Fruit fly (Drosophila melanogaster) whole organism, embryonic: Measurements from ENCODE around the gene nompC.

Experiments used
- B-H1 ChIP-seq: fragments of 200-800 bp; sonication (Bioruptor generic); IDR thresholded peaks from 3 replicates; pipeline ENCODE4 v1.3.6; 2022; ENCODE audit warnings: missing biosample characterization, missing genetic modification characterization
- Blimp-1 ChIP-seq: fragments of 200-800 bp; sonication (Bioruptor generic); optimal IDR thresholded peaks from 3 replicates; lab custom pipeline; 2018; ENCODE audit warnings: missing biosample characterization, missing genetic modification characterization, mild to moderate bottlenecking, moderate library complexity, missing genetic modification reagents
- Bteb2 ChIP-seq: fragments of 200-800 bp; sonication (Bioruptor generic); optimal IDR thresholded peaks from 2 replicates; lab custom pipeline; 2016; ENCODE audit warnings: missing biosample characterization, missing genetic modification characterization
- CG10209 ChIP-seq: fragments of 200-800 bp; sonication (Bioruptor generic); optimal IDR thresholded peaks from 3 replicates; lab custom pipeline; 2017; ENCODE audit warnings: missing biosample characterization, mild to moderate bottlenecking, missing genetic modification characterization, missing genetic modification reagents
- CG10267 ChIP-seq: fragments of 200-800 bp; sonication (Bioruptor generic); optimal IDR thresholded peaks from 2 replicates; lab custom pipeline; 2018; ENCODE audit warnings: missing biosample characterization, mild to moderate bottlenecking, missing genetic modification characterization, moderate library complexity
- CG10543 ChIP-seq: fragments of 200-800 bp; sonication (Bioruptor generic); optimal IDR thresholded peaks from 3 replicates; lab custom pipeline; 2017; ENCODE audit warnings: missing biosample characterization, mild to moderate bottlenecking, missing genetic modification characterization, moderate library complexity
- CG12104 ChIP-seq: fragments of 200-800 bp; sonication (Bioruptor generic); optimal IDR thresholded peaks from 3 replicates; lab custom pipeline; 2016; ENCODE audit warnings: missing biosample characterization, missing genetic modification characterization
- CG14710 ChIP-seq: fragments of 200-800 bp; sonication (Bioruptor generic); optimal IDR thresholded peaks from 3 replicates; lab custom pipeline; 2019; ENCODE audit warnings: missing biosample characterization, mild to moderate bottlenecking, missing genetic modification characterization, moderate library complexity
- CG15479 ChIP-seq: fragments of 200-800 bp; sonication (Bioruptor generic); optimal IDR thresholded peaks from 3 replicates; lab custom pipeline; 2019; ENCODE audit warnings: missing biosample characterization, mild to moderate bottlenecking, missing genetic modification characterization, moderate library complexity
- CG1603 ChIP-seq: fragments of 200-800 bp; sonication (Bioruptor generic); optimal IDR thresholded peaks from 2 replicates; lab custom pipeline; 2019; ENCODE audit warnings: missing biosample characterization, mild to moderate bottlenecking, missing genetic modification characterization, moderate library complexity
- CG16813 ChIP-seq: fragments of 200-800 bp; sonication (Bioruptor generic); IDR thresholded peaks from 3 replicates; pipeline ENCODE4 v1.3.6; 2022; ENCODE audit warnings: missing biosample characterization, missing genetic modification characterization; ENCODE audit not compliant: partially characterized antibody
- CG31365 ChIP-seq: fragments of 200-800 bp; sonication (Bioruptor generic); optimal IDR thresholded peaks from 2 replicates; lab custom pipeline; 2018; ENCODE audit warnings: missing biosample characterization, mild to moderate bottlenecking, missing genetic modification characterization
- CG7745 ChIP-seq: fragments of 200-800 bp; sonication (Bioruptor generic); optimal IDR thresholded peaks from 2 replicates; lab custom pipeline; 2018; ENCODE audit warnings: missing biosample characterization, mild to moderate bottlenecking, missing genetic modification characterization, moderate library complexity
- CG7928 ChIP-seq: fragments of 200-800 bp; sonication (Bioruptor generic); optimal IDR thresholded peaks from 2 replicates; lab custom pipeline; 2017; ENCODE audit warnings: missing biosample characterization, mild to moderate bottlenecking, missing genetic modification characterization
- CG8944 ChIP-seq: fragments of 200-800 bp; sonication (Bioruptor generic); optimal IDR thresholded peaks from 3 replicates; lab custom pipeline; 2016; ENCODE audit warnings: missing biosample characterization, missing genetic modification characterization
- Dll ChIP-seq: fragments of 200-800 bp; sonication (Bioruptor generic); IDR thresholded peaks from 4 replicates; pipeline ENCODE4 v1.3.6; 2022; ENCODE audit warnings: missing biosample characterization, missing genetic modification characterization; ENCODE audit not compliant: partially characterized antibody
- Gug ChIP-seq: fragments of 200-800 bp; sonication (Bioruptor generic); IDR thresholded peaks from 4 replicates; pipeline ENCODE4 v1.3.6; 2022; ENCODE audit warnings: missing biosample characterization, missing genetic modification characterization
- Jarid2 ChIP-seq: fragments of 200-800 bp; sonication (Bioruptor generic); optimal IDR thresholded peaks from 3 replicates; lab custom pipeline; 2017; ENCODE audit warnings: mild to moderate bottlenecking, missing biosample characterization, missing genetic modification reagents, missing genetic modification characterization
- MBD-R2 ChIP-seq: fragments of 200-800 bp; sonication (Bioruptor generic); IDR thresholded peaks from 2 replicates; pipeline ENCODE4 v1.3.6; 2022; ENCODE audit warnings: missing biosample characterization, missing genetic modification characterization
- Med ChIP-seq: fragments of 200-800 bp; sonication (Bioruptor generic); peaks from one replicate; lab custom pipeline; 2016; ENCODE audit warnings: missing biosample characterization, missing genetic modification characterization, mild to moderate bottlenecking, inconsistent platforms, moderate library complexity
- Mes4 ChIP-seq: fragments of 200-800 bp; sonication (Bioruptor generic); optimal IDR thresholded peaks from 2 replicates; lab custom pipeline; 2016; ENCODE audit warnings: missing biosample characterization, missing genetic modification characterization
- NK7.1 ChIP-seq: fragments of 200-800 bp; sonication (Bioruptor generic); optimal IDR thresholded peaks from 3 replicates; lab custom pipeline; 2016; ENCODE audit warnings: missing biosample characterization, missing genetic modification characterization
- Nf-YB ChIP-seq: fragments of 200-800 bp; sonication (Bioruptor generic); optimal IDR thresholded peaks from 3 replicates; lab custom pipeline; 2019; ENCODE audit warnings: missing biosample characterization, mild to moderate bottlenecking, missing genetic modification characterization, moderate library complexity
- Opbp ChIP-seq: fragments of 200-800 bp; sonication (Bioruptor generic); IDR thresholded peaks from 3 replicates; pipeline ENCODE4 v1.3.6; 2022; ENCODE audit warnings: missing biosample characterization, missing genetic modification characterization; ENCODE audit not compliant: partially characterized antibody
- Scr ChIP-seq: fragments of 200-800 bp; sonication (Bioruptor generic); IDR thresholded peaks from 2 replicates; pipeline ENCODE4 v1.3.6; 2022; ENCODE audit warnings: missing biosample characterization, missing genetic modification characterization; ENCODE audit not compliant: partially characterized antibody
- Side ChIP-seq: fragments of 200-800 bp; sonication (Bioruptor generic); optimal IDR thresholded peaks from 2 replicates; lab custom pipeline; 2016; ENCODE audit warnings: missing biosample characterization, missing genetic modification characterization
- Sox100B ChIP-seq: fragments of 200-800 bp; sonication (Bioruptor generic); optimal IDR thresholded peaks from 3 replicates; lab custom pipeline; 2018; ENCODE audit warnings: missing biosample characterization, mild to moderate bottlenecking, missing genetic modification characterization
- Stat92E ChIP-seq, 3 experiments: fragments of >200 bp in 2 of 3; fragments of 200-800 bp in 1 of 3; sonication (Bioruptor generic) in 1 of 3; optimal IDR thresholded peaks; 2 replicates each; lab custom pipeline; 2017 to 2019; ENCODE audit warnings: missing biosample characterization in 3 of 3, missing genetic modification characterization in 3 of 3, mild to moderate bottlenecking in 1 of 3, moderate library complexity in 1 of 3
- Taf1 ChIP-seq: fragments of 200-800 bp; sonication (Bioruptor generic); IDR thresholded peaks from 2 replicates; pipeline ENCODE4 v1.3.6; 2022; ENCODE audit warnings: missing biosample characterization, missing genetic modification characterization
- abd-A ChIP-seq: fragments of 200-800 bp; sonication (Bioruptor generic); optimal IDR thresholded peaks from 3 replicates; lab custom pipeline; 2019; ENCODE audit warnings: missing biosample characterization, mild to moderate bottlenecking, missing genetic modification characterization, moderate library complexity
- bbx ChIP-seq: fragments of 200-800 bp; sonication (Bioruptor generic); IDR thresholded peaks from 2 replicates; pipeline ENCODE4 v1.3.6; 2022; ENCODE audit warnings: missing biosample characterization, missing genetic modification characterization; ENCODE audit not compliant: partially characterized antibody
- cas ChIP-seq: fragments of 200-800 bp; sonication (Bioruptor generic); IDR thresholded peaks from 2 replicates; pipeline ENCODE4 v1.3.6; 2022; ENCODE audit warnings: missing biosample characterization, missing genetic modification characterization
- cg ChIP-seq: fragments of 200-800 bp; sonication (Bioruptor generic); optimal IDR thresholded peaks from 3 replicates; lab custom pipeline; 2019; ENCODE audit warnings: missing biosample characterization, mild to moderate bottlenecking, missing genetic modification characterization, moderate library complexity
- dati ChIP-seq: fragments of 200-800 bp; sonication (Bioruptor generic); IDR thresholded peaks from 2 replicates; pipeline ENCODE4 v1.3.6; 2022; ENCODE audit warnings: missing biosample characterization, missing genetic modification characterization
- dimm ChIP-seq: fragments of 200-800 bp; sonication (Bioruptor generic); IDR thresholded peaks from 2 replicates; pipeline ENCODE4 v1.3.6; 2022; ENCODE audit warnings: missing biosample characterization, missing genetic modification characterization
- eve ChIP-seq, 2 experiments: fragments of >200 bp; optimal IDR thresholded peaks; 2 replicates each; lab custom pipeline; 2017; ENCODE audit warnings: missing biosample characterization in 2 of 2, missing genetic modification characterization in 2 of 2
- grau ChIP-seq: fragments of 200-800 bp; optimal IDR thresholded peaks from 3 replicates; lab custom pipeline; 2019; ENCODE audit warnings: missing biosample characterization, mild to moderate bottlenecking, missing genetic modification characterization, moderate library complexity
- gsb ChIP-seq: fragments of 200-800 bp; sonication (Bioruptor generic); IDR thresholded peaks from 2 replicates; pipeline ENCODE4 v1.3.6; 2022; ENCODE audit warnings: missing biosample characterization, missing genetic modification characterization
- h ChIP-seq: fragments of >200 bp; optimal IDR thresholded peaks from 2 replicates; lab custom pipeline; 2017
- hb ChIP-seq: fragments of 200-800 bp; sonication (Bioruptor generic); IDR thresholded peaks from 3 replicates; pipeline ENCODE4 v1.3.6; 2022; ENCODE audit warnings: missing biosample characterization, missing genetic modification characterization; ENCODE audit not compliant: partially characterized antibody
- jing ChIP-seq: fragments of 200-800 bp; sonication (Bioruptor generic); optimal IDR thresholded peaks from 2 replicates; lab custom pipeline; 2018; ENCODE audit warnings: missing biosample characterization, mild to moderate bottlenecking, missing genetic modification characterization
- mam ChIP-seq: fragments of 200-800 bp; sonication (Bioruptor generic); optimal IDR thresholded peaks from 3 replicates; lab custom pipeline; 2016; ENCODE audit warnings: missing biosample characterization, missing genetic modification characterization
- mld ChIP-seq: fragments of 200-800 bp; sonication (Bioruptor generic); IDR thresholded peaks from 3 replicates; pipeline ENCODE4 v1.3.6; 2022; ENCODE audit warnings: missing biosample characterization, missing genetic modification characterization; ENCODE audit not compliant: partially characterized antibody
- pb ChIP-seq: fragments of 200-800 bp; sonication (Bioruptor generic); optimal IDR thresholded peaks from 3 replicates; lab custom pipeline; 2016; ENCODE audit warnings: missing biosample characterization, missing genetic modification characterization
- pho ChIP-seq: fragments of 200-800 bp; sonication (Bioruptor generic); optimal IDR thresholded peaks from 2 replicates; lab custom pipeline; 2016; ENCODE audit warnings: missing biosample characterization, missing genetic modification characterization
- salm ChIP-seq: fragments of 200-800 bp; sonication (Bioruptor generic); optimal IDR thresholded peaks from 2 replicates; lab custom pipeline; 2018; ENCODE audit warnings: missing biosample characterization, mild to moderate bottlenecking, missing genetic modification characterization
- seq ChIP-seq: fragments of 200-800 bp; sonication (Bioruptor generic); IDR thresholded peaks from 2 replicates; pipeline ENCODE4 v1.3.6; 2022; ENCODE audit warnings: missing biosample characterization, missing genetic modification characterization
- stwl ChIP-seq: fragments of 200-800 bp; sonication (Bioruptor generic); optimal IDR thresholded peaks from 3 replicates; lab custom pipeline; 2018; ENCODE audit warnings: missing biosample characterization, mild to moderate bottlenecking, missing genetic modification characterization, moderate library complexity
- ttk ChIP-seq: fragments of 200-800 bp; sonication (Bioruptor generic); IDR thresholded peaks from 2 replicates; pipeline ENCODE4 v2.1.2; 2022; ENCODE audit warnings: missing biosample characterization, missing genetic modification characterization
- wdn ChIP-seq: fragments of 200-800 bp; sonication (Bioruptor generic); IDR thresholded peaks from 2 replicates; pipeline ENCODE4 v1.3.6; 2022; ENCODE audit warnings: missing biosample characterization, missing genetic modification characterization

Gene nompC

dm6 chr2L:5353454-5353853 lies 7.5 kb downstream of the nompC start:
- TF ChIP-seq MBD-R2 = no peak
- no peak for TF ChIP-seq mld (GFP tag; lab: Robert Waterston, UW)
- peak; percentile 59 for TF ChIP-seq CG14710 (tag; lab: Kevin White, UChicago)
- TF ChIP-seq gsb (GFP tag; lab: Robert Waterston, UW) = no peak
- peak; percentile 91 for TF ChIP-seq stwl (tag; lab: Kevin White, UChicago)
- peak in 1 of 2 experiments; percentile 22 for TF ChIP-seq eve (GFP tag; optimal IDR thresholded peaks at IDR 0.05; lab: Kevin White, UChicago)
- TF ChIP-seq dimm = no peak
- no peak for TF ChIP-seq Side
- TF ChIP-seq CG16813 = 0 out of 3 replicates have a peak, but pooled peaks have one; percentile 9
- TF ChIP-seq Opbp (GFP tag; lab: Robert Waterston, UW) = no peak

dm6 chr2L:5362351-5362750 lies 16.4 kb downstream of the nompC start:
- TF ChIP-seq cg (GFP tag; lab: Kevin White, UChicago) = peak; percentile 9
- TF ChIP-seq Bteb2 (GFP tag; lab: Kevin White, UChicago) = no peak
- TF ChIP-seq CG7928 (GFP tag; lab: Kevin White, UChicago) = no peak
- no peak for TF ChIP-seq bbx (GFP tag; lab: Robert Waterston, UW)
- TF ChIP-seq CG1603 (tag; lab: Kevin White, UChicago) = no peak
- TF ChIP-seq Taf1 = no peak
- no peak for TF ChIP-seq Mes4 (GFP tag; lab: Kevin White, UChicago)
- TF ChIP-seq jing (GFP tag; lab: Kevin White, UChicago) = no peak
- no peak for TF ChIP-seq Sox100B
- no peak for TF ChIP-seq hb (GFP tag; lab: Robert Waterston, UW)
- no peak for TF ChIP-seq Gug (GFP tag; lab: Robert Waterston, UW)
- TF ChIP-seq dati (GFP tag; lab: Robert Waterston, UW) = no peak
- TF ChIP-seq seq = no peak
- TF ChIP-seq Jarid2 (GFP tag; lab: Kevin White, UChicago) = no peak
- TF ChIP-seq CG31365 = no peak
- no peak for TF ChIP-seq pb (GFP tag; lab: Kevin White, UChicago)
- no peak for TF ChIP-seq cas (GFP tag; lab: Robert Waterston, UW)
- peak; percentile 15 for TF ChIP-seq CG15479 (GFP tag; lab: Kevin White, UChicago)
- TF ChIP-seq CG7745 (tag; lab: Kevin White, UChicago) = no peak
- TF ChIP-seq Med (GFP tag; lab: Kevin White, UChicago) = peak; percentile 23
- no peak for TF ChIP-seq Stat92E (GFP tag; optimal IDR thresholded peaks at IDR 0.05; lab: Kevin White, UChicago)
- TF ChIP-seq CG10543 (GFP tag; lab: Kevin White, UChicago) = no peak
- TF ChIP-seq ttk (GFP tag; lab: Robert Waterston, UW) = peak; percentile 26; the same call in 1 of the 2 replicates
- no peak for TF ChIP-seq mam
- TF ChIP-seq h (lab: Kevin White, UChicago) = no peak
- TF ChIP-seq pho (GFP tag; lab: Kevin White, UChicago) = no peak
- TF ChIP-seq B-H1 = no peak
- 0 out of 4 replicates have a peak, but pooled peaks have one; percentile 13 for TF ChIP-seq Dll
- no peak for TF ChIP-seq NK7.1
- TF ChIP-seq CG12104 (GFP tag; lab: Kevin White, UChicago) = no peak
- TF ChIP-seq salm (tag; lab: Kevin White, UChicago) = no peak
- no peak for TF ChIP-seq Scr
- TF ChIP-seq Blimp-1 (GFP tag; lab: Kevin White, UChicago) = no peak
- TF ChIP-seq CG10267 = no peak
- TF ChIP-seq CG8944 (GFP tag; lab: Kevin White, UChicago) = no peak
- TF ChIP-seq Nf-YB = peak; percentile 90
- TF ChIP-seq CG10209 = no peak
- no peak for TF ChIP-seq abd-A (tag; lab: Kevin White, UChicago)
- TF ChIP-seq wdn (GFP tag; lab: Robert Waterston, UW) = no peak
- no peak for TF ChIP-seq grau (tag; lab: Kevin White, UChicago)
